Worm (Caenorhabditis elegans) whole organism, early embryonic: ENCODE data around the gene clec-51.
"Not testable (repeated sequence)": the region's sequence is repeated elsewhere in the genome, so short reads cannot be mapped to it uniquely, and the experiment has no call there.

Experiments used
- B0310.2 ChIP-seq: sonication (generic microtip); optimal IDR thresholded peaks from 2 replicates; lab custom pipeline; 2016; ENCODE audit warnings: mild to moderate bottlenecking, missing genetic modification characterization, missing compliant biosample characterization
- F13C5.2 ChIP-seq: sonication (generic microtip); optimal IDR thresholded peaks from 2 replicates; lab custom pipeline; 2017; ENCODE audit warnings: mild to moderate bottlenecking, missing genetic modification characterization, inconsistent platforms, missing compliant biosample characterization
- aly-1 ChIP-seq: sonication (generic microtip); optimal IDR thresholded peaks from 2 replicates; lab custom pipeline; 2016; ENCODE audit warnings: missing genetic modification characterization, missing compliant biosample characterization
- ama-1 ChIP-seq: fragments of 150-350 bp; optimal IDR thresholded peaks from 2 replicates; lab custom pipeline; 2014
- ceh-13 ChIP-seq: fragments of 200-800 bp; sonication (Bioruptor generic); optimal IDR thresholded peaks from 2 replicates; lab custom pipeline; 2018; ENCODE audit warnings: mild to moderate bottlenecking, missing genetic modification characterization, missing compliant biosample characterization
- ceh-36 ChIP-seq: sonication (generic microtip); optimal IDR thresholded peaks from 2 replicates; lab custom pipeline; 2016; ENCODE audit warnings: missing genetic modification characterization, inconsistent platforms, missing compliant biosample characterization
- ets-7 ChIP-seq: sonication (generic microtip); optimal IDR thresholded peaks from 2 replicates; lab custom pipeline; 2016; ENCODE audit warnings: missing genotype, missing genetic modification characterization, missing compliant biosample characterization
- flt-1 ChIP-seq: fragments of 200-800 bp; sonication (Bioruptor generic); IDR thresholded peaks from 2 replicates; pipeline ENCODE4 v1.3.6; 2022; ENCODE audit warnings: missing genetic modification characterization, missing compliant biosample characterization
- hmbx-1 ChIP-seq: sonication (generic microtip); optimal IDR thresholded peaks from 2 replicates; lab custom pipeline; 2016; ENCODE audit warnings: mild to moderate bottlenecking, missing genetic modification characterization, missing compliant biosample characterization
- hmg-4 ChIP-seq: fragments of 200-800 bp; sonication (Bioruptor generic); optimal IDR thresholded peaks from 2 replicates; lab custom pipeline; 2018; ENCODE audit warnings: mild to moderate bottlenecking, missing genetic modification characterization, missing compliant biosample characterization
- hnd-1 ChIP-seq: sonication (generic microtip); optimal IDR thresholded peaks from 2 replicates; lab custom pipeline; 2016; ENCODE audit warnings: missing genetic modification characterization, missing compliant biosample characterization
- pes-1 ChIP-seq: fragments of 200-800 bp; sonication (Bioruptor generic); IDR thresholded peaks from 2 replicates; pipeline ENCODE4 v1.3.6; 2022; ENCODE audit warnings: missing genetic modification reagents, missing genetic modification characterization, missing compliant biosample characterization
- scrt-1 ChIP-seq: fragments of 200-800 bp; sonication (Bioruptor generic); IDR thresholded peaks from 2 replicates; pipeline ENCODE4 v1.3.6; 2022; ENCODE audit warnings: missing genetic modification characterization, missing compliant biosample characterization
- sea-1 ChIP-seq: fragments of 200-800 bp; sonication (Bioruptor generic); conservative IDR thresholded peaks from 2 replicates; pipeline ENCODE4 v1.3.6; 2022; ENCODE audit warnings: missing genetic modification characterization, missing compliant biosample characterization
- tbx-11 ChIP-seq: fragments of 200-800 bp; sonication (Bioruptor generic); IDR thresholded peaks from 2 replicates; pipeline ENCODE4 v1.3.6; 2022; ENCODE audit warnings: missing genetic modification characterization, missing compliant biosample characterization
- tbx-37 ChIP-seq: fragments of 200-800 bp; sonication (Bioruptor generic); conservative IDR thresholded peaks from 2 replicates; pipeline ENCODE4 v1.3.6; 2022; ENCODE audit warnings: missing genetic modification reagents, missing genetic modification characterization, missing compliant biosample characterization
- tra-4 ChIP-seq: sonication (generic microtip); optimal IDR thresholded peaks from 2 replicates; lab custom pipeline; 2017; ENCODE audit warnings: missing genetic modification characterization, missing compliant biosample characterization

Gene clec-51

DNA sequence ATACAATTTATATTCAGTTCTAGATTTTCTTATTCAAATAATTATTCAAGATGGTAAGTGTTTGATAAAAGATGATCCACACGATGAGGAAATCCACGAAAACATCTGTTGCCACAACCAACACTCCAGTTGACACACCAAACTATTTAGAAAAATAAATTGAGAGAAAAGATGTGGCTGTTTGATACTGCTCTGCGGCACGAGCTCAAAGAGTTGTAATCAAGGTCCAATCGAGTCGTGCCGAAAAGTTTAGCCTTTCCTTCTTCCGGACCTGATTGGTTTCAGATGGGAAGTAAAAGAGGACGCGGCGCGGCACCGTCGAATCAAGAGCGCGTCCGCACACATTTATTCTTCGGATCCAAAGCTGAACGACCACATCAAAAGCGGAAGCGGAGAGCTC lies 27.1 kb downstream of the clec-51 start:
- no peak for TF ChIP-seq sea-1 (GFP tag; lab: Robert Waterston, UW)
- no peak for TF ChIP-seq hmg-4 (GFP tag; lab: Kevin White, UChicago)
- no peak for TF ChIP-seq pes-1 (GFP tag; lab: Robert Waterston, UW)
- no peak for TF ChIP-seq flt-1 (GFP tag; lab: Robert Waterston, UW)
- TF ChIP-seq aly-1: no peak
- no peak for TF ChIP-seq scrt-1 (GFP tag; lab: Robert Waterston, UW)
- TF ChIP-seq B0310.2: no peak

DNA sequence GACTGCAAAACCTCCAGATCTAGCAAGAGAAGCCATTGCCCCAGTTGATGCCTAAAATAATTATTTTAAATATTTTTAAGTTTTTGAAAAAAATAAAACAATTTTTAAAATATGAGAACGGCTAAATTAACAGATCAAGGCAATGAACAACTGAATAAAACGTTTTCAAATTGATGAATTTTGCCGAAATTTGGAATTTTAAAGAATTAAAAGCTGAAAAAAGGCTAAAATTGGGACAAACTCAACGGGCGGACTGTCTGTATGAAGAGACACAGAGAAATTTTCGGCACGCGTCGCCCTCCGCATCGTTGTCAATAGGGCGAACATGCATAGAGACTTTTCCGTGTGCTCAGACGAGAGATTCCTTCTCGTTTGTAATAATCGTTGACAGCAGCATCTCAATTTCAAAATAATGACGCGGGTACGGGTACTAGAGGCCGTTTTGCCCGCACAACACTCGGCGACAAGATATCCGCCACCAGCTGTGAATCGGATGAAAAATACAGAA lies 27.5 kb downstream of the clec-51 start, which contains the start of the genes isp-1 and islo-1:
isp-1 (minus strand) TSS at position 51 of the 508 bp plus-strand sequence.
islo-1 (plus strand) TSS at position 385 of the 508 bp plus-strand sequence.
- TF ChIP-seq tra-4 (tag; lab: Kevin White, UChicago) (no peak), F13C5.2 (tag; lab: Kevin White, UChicago) (peak; percentile 55)

DNA sequence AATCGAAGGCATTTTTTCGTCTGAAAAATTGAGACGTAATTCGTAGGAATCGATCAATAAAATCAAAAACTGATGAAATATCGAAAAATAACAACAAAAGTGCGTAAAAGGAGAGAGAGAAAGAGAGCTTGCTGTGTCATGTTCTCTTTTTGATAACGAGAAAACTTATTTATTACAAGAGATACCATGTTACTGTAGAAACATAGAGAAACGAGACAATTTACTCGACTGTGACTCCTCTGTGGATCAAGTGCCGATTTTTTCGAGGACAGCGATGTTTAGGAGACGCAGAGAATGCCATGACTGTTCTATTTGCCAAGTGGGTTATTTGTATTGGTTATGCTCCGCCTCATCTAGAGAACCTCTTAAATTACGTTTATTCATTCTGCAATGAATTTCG lies 30.1 kb downstream of the clec-51 start, which contains the start of gene sph-1:
sph-1 (minus strand) TSS at position 23 of the 400 bp plus-strand sequence.
- TF ChIP-seq hnd-1 (tag; lab: Kevin White, UChicago): no peak

DNA sequence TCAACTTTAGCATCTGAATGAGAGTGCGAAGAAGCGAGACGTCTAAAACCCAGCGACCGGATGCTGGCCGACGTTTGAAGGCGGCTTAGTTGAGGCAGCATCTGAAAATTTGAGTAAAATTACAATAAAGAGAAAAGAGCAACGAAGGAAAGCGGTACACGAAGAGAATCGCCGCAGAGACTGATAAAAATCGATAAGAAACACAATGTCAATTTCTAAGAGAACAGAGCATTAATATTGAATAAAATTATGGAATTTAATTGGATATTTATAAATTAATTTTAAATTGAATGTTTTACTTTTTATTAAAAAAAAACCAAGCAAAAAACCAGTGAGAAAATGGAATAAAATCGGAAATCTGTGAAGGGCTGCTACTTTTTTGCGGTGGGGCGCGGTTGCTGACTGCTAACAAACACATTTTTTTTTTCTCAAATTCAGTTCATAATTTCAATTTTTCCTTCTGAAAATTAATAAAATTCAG lies 33.4 kb downstream of the clec-51 start, which contains the start of the genes ndub-11 and moc-3:
ndub-11 (minus strand) TSS at position 101 of the 481 bp plus-strand sequence.
moc-3 (plus strand) TSS at position 431 of the 481 bp plus-strand sequence.
- TF ChIP-seq B0310.2: no peak
- no peak for TF ChIP-seq ceh-36
- TF ChIP-seq flt-1 (GFP tag; lab: Robert Waterston, UW): no peak
- no peak for TF ChIP-seq pes-1 (GFP tag; lab: Robert Waterston, UW)
- TF ChIP-seq tbx-11: no peak
- TF ChIP-seq ets-7 (tag; lab: Kevin White, UChicago): no peak
- no peak for TF ChIP-seq tra-4 (tag; lab: Kevin White, UChicago)
- no peak for TF ChIP-seq hnd-1 (tag; lab: Kevin White, UChicago)
- no peak for TF ChIP-seq sea-1 (GFP tag; lab: Robert Waterston, UW)
- no peak for TF ChIP-seq ama-1 (lab: Kevin White, UChicago)
- TF ChIP-seq aly-1: no peak
- TF ChIP-seq tbx-37: no peak
- no peak for TF ChIP-seq F13C5.2 (tag; lab: Kevin White, UChicago)
- TF ChIP-seq scrt-1 (GFP tag; lab: Robert Waterston, UW): no peak
- TF ChIP-seq hmbx-1 (tag; lab: Kevin White, UChicago): no peak

DNA sequence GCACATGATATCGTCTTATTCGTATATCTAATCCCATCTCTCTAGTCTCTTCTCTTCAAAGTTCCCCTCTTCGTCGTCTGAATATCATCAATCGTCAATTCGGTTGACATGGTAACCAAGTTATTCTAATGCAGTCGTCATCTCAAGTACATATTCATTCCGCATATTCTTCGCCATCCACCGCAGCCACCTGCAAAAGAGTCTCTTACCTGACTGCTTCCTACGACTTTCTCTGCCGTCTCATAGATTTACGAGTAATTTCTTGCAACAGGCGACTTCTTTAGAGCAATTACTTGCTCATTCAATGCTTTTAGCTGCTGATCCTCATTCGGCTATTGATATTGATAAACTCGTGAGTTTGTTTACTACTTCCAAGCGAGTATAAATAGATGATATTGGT lies 36.2 kb downstream of the clec-51 start:
- TF ChIP-seq ama-1 (lab: Kevin White, UChicago): no peak
- TF ChIP-seq scrt-1 (GFP tag; lab: Robert Waterston, UW): no peak
- no peak for TF ChIP-seq ceh-36
- no peak for TF ChIP-seq aly-1

DNA sequence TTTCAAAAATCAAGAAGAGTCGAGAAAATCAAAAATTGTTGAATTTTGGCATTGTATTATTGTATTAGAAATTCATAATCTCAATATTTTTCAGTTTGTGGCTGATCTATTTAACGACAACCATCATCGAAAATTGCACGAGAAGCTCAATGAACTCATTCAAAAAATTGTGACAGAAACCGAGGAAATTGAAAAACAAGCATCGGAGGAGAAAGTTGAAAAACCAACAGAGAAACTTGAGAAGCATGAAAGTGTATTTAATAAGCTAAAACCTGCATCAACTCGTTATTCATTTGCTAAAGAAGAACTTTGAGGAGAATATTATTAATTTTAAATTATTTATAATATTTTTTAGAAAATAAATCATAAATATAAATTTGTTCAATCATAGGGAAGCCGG lies 36.7 kb downstream of the clec-51 start, which contains the start of gene ceph-41:
ceph-41 (plus strand) TSS at position 301 of the 400 bp plus-strand sequence.
- TF ChIP-seq ceh-36 (no peak), hmg-4 (GFP tag; lab: Kevin White, UChicago) (no peak), F13C5.2 (tag; lab: Kevin White, UChicago) (no peak), ama-1 (lab: Kevin White, UChicago) (no peak), tra-4 (tag; lab: Kevin White, UChicago) (no peak), ceh-13 (no peak), ets-7 (tag; lab: Kevin White, UChicago) (no peak), flt-1 (GFP tag; lab: Robert Waterston, UW) (no peak), B0310.2 (no peak), hnd-1 (tag; lab: Kevin White, UChicago) (no peak), tbx-11 (no peak), hmbx-1 (tag; lab: Kevin White, UChicago) (no peak), aly-1 (no peak), sea-1 (GFP tag; lab: Robert Waterston, UW) (no peak)

DNA sequence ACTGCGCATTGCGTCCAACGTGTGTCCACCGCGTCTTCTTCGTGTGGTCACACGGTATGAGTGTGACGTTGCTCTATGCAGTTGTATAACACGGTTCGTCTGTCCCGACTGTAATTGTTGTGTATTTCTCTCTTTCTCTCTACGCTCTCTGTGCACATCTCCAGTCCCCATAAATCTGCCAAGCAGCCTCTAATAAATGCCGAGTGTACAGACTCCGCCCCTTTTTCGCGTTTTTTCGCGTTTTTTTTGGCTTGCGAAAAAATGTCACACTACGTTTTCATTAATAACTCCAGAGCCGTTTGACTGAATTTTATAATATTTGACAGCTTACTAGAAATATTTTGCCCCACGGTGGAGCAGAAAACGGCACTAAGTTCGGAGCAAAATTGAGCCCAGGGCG lies 41.3 kb downstream of the clec-51 start, which contains the start of gene erp-44.3:
erp-44.3 (plus strand) TSS at position 301 of the 400 bp plus-strand sequence.
- TF ChIP-seq F13C5.2 (tag; lab: Kevin White, UChicago); ets-7 (tag; lab: Kevin White, UChicago); B0310.2: not testable (repeated sequence)

DNA sequence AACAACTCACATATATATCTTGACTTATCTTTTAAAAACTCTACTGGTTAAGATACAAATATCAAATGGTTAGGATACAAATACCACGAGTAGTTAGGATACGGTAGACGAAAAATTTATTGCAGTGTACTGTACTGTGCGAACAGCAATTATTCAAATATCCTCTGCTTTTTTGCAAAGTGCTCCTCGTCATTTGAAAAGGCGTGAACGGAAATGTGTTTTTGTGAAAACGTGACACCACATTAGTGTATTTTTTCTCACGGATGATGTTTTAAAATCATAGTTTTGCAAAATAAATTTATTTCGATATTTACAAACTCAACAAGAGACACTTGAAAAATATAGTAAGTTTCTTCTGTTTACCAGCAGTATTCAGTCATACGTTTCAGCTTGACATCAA lies 44.8 kb downstream of the clec-51 start, which contains the start of gene F42G8.8:
F42G8.8 (plus strand) TSS at position 301 of the 400 bp plus-strand sequence.
- TF ChIP-seq F13C5.2 (tag; lab: Kevin White, UChicago) (no peak), sea-1 (GFP tag; lab: Robert Waterston, UW) (no peak), B0310.2 (no peak), aly-1 (no peak), ama-1 (lab: Kevin White, UChicago) (no peak), hnd-1 (tag; lab: Kevin White, UChicago) (no peak), ceh-36 (no peak), hmg-4 (GFP tag; lab: Kevin White, UChicago) (no peak), scrt-1 (GFP tag; lab: Robert Waterston, UW) (no peak), ets-7 (tag; lab: Kevin White, UChicago) (no peak), tbx-37 (no peak), pes-1 (GFP tag; lab: Robert Waterston, UW) (no peak), tbx-11 (no peak)
